Fruit fly (Drosophila melanogaster) whole organism, embryonic: ENCODE results near the gene COX7AL2.

Experiments
- Asciz ChIP-seq: fragments of 200-800 bp; sonication (Bioruptor generic); optimal IDR thresholded peaks from 2 replicates; lab custom pipeline; 2017; ENCODE audit warnings: missing biosample characterization, mild to moderate bottlenecking, missing genetic modification characterization, missing genetic modification reagents
- CG12155 ChIP-seq: fragments of 200-800 bp; sonication (Bioruptor generic); optimal IDR thresholded peaks from 3 replicates; lab custom pipeline; 2016; ENCODE audit warnings: missing biosample characterization, missing genetic modification characterization
- CG12391 ChIP-seq: fragments of 200-800 bp; sonication (Bioruptor generic); optimal IDR thresholded peaks from 3 replicates; lab custom pipeline; 2018; ENCODE audit warnings: missing biosample characterization, mild to moderate bottlenecking, missing genetic modification characterization, moderate library complexity
- CG12769 ChIP-seq: fragments of 200-800 bp; sonication (Bioruptor generic); optimal IDR thresholded peaks from 2 replicates; lab custom pipeline; 2019; ENCODE audit warnings: missing biosample characterization, mild to moderate bottlenecking, missing genetic modification characterization, moderate library complexity
- CG13296 ChIP-seq: fragments of 200-800 bp; sonication (Bioruptor generic); optimal IDR thresholded peaks from 3 replicates; lab custom pipeline; 2018; ENCODE audit warnings: missing biosample characterization, mild to moderate bottlenecking, missing genetic modification characterization
- CG13624 ChIP-seq: fragments of 200-800 bp; sonication (Bioruptor generic); optimal IDR thresholded peaks from 2 replicates; lab custom pipeline; 2016; ENCODE audit warnings: missing biosample characterization, missing genetic modification characterization
- CG13894 ChIP-seq: fragments of 200-800 bp; sonication (Bioruptor generic); optimal IDR thresholded peaks from 3 replicates; lab custom pipeline; 2018; ENCODE audit warnings: missing biosample characterization, mild to moderate bottlenecking, missing genetic modification characterization, moderate library complexity
- CG15479 ChIP-seq: fragments of 200-800 bp; sonication (Bioruptor generic); optimal IDR thresholded peaks from 3 replicates; lab custom pipeline; 2019; ENCODE audit warnings: missing biosample characterization, mild to moderate bottlenecking, missing genetic modification characterization, moderate library complexity
- CG15601 ChIP-seq: fragments of 200-800 bp; sonication (Bioruptor generic); optimal IDR thresholded peaks from 3 replicates; lab custom pipeline; 2019; ENCODE audit warnings: missing biosample characterization, mild to moderate bottlenecking, missing genetic modification characterization, moderate library complexity
- CG17328 ChIP-seq: fragments of 200-800 bp; sonication (Bioruptor generic); IDR thresholded peaks from 2 replicates; pipeline ENCODE4 v1.3.6; 2022; ENCODE audit warnings: missing biosample characterization, missing genetic modification characterization
- CG17359 ChIP-seq: fragments of 200-800 bp; sonication (Bioruptor generic); optimal IDR thresholded peaks from 3 replicates; lab custom pipeline; 2018; ENCODE audit warnings: missing biosample characterization, mild to moderate bottlenecking, missing genetic modification characterization, moderate library complexity
- CG2116 ChIP-seq: fragments of 200-800 bp; sonication (Bioruptor generic); optimal IDR thresholded peaks from 3 replicates; lab custom pipeline; 2018; ENCODE audit warnings: missing biosample characterization, mild to moderate bottlenecking, missing genetic modification characterization
- CG2875 ChIP-seq: fragments of 200-800 bp; sonication (Bioruptor generic); optimal IDR thresholded peaks from 2 replicates; lab custom pipeline; 2017; ENCODE audit warnings: missing biosample characterization, mild to moderate bottlenecking, missing genetic modification characterization, missing genetic modification reagents
- CG3163 ChIP-seq: fragments of 200-800 bp; sonication (Bioruptor generic); optimal IDR thresholded peaks from 3 replicates; lab custom pipeline; 2016; ENCODE audit warnings: missing biosample characterization, missing genetic modification characterization
- CG3838 ChIP-seq: fragments of 200-800 bp; sonication (Bioruptor generic); optimal IDR thresholded peaks from 3 replicates; lab custom pipeline; 2016; ENCODE audit warnings: missing biosample characterization, missing genetic modification characterization
- CG4424 ChIP-seq: fragments of 200-800 bp; sonication (Bioruptor generic); optimal IDR thresholded peaks from 3 replicates; lab custom pipeline; 2016; ENCODE audit warnings: missing biosample characterization, missing genetic modification characterization
- CG5180 ChIP-seq: fragments of 200-800 bp; sonication (Bioruptor generic); optimal IDR thresholded peaks from 3 replicates; lab custom pipeline; 2017; ENCODE audit warnings: missing biosample characterization, missing genetic modification characterization, mild to moderate bottlenecking, moderate library complexity, missing genetic modification reagents
- CG6689 ChIP-seq: fragments of 200-800 bp; sonication (Bioruptor generic); IDR thresholded peaks from 2 replicates; pipeline ENCODE4 v1.3.6; 2022; ENCODE audit warnings: missing biosample characterization, missing genetic modification characterization
- CG6765 ChIP-seq: fragments of 200-800 bp; sonication (Bioruptor generic); optimal IDR thresholded peaks from 3 replicates; lab custom pipeline; 2017; ENCODE audit warnings: missing biosample characterization, mild to moderate bottlenecking, missing genetic modification characterization
- CG7987 ChIP-seq: fragments of 200-800 bp; sonication (Bioruptor generic); optimal IDR thresholded peaks from 2 replicates; lab custom pipeline; 2018; ENCODE audit warnings: missing biosample characterization, mild to moderate bottlenecking, missing genetic modification characterization, moderate library complexity
- CG8290 ChIP-seq, 3 experiments: fragments of 200-800 bp; sonication (Bioruptor generic); optimal IDR thresholded peaks; 2 replicates each; lab custom pipeline; 2016 to 2019; ENCODE audit warnings: missing biosample characterization in 3 of 3, missing genetic modification characterization in 3 of 3, mild to moderate bottlenecking in 2 of 3, moderate library complexity in 1 of 3
- D19A ChIP-seq: fragments of 200-800 bp; optimal IDR thresholded peaks from 3 replicates; lab custom pipeline; 2019; ENCODE audit warnings: missing biosample characterization, mild to moderate bottlenecking, missing genetic modification characterization, moderate library complexity
- Deaf1 ChIP-seq: fragments of 200-800 bp; optimal IDR thresholded peaks from 3 replicates; lab custom pipeline; 2019; ENCODE audit warnings: missing biosample characterization, mild to moderate bottlenecking, missing genetic modification characterization, moderate library complexity
- Dip2 ChIP-seq: fragments of 200-800 bp; sonication (Bioruptor generic); IDR thresholded peaks from 2 replicates; pipeline ENCODE4 v1.3.6; 2022; ENCODE audit warnings: missing biosample characterization, missing genetic modification characterization
- Elba2 ChIP-seq: fragments of 200-800 bp; sonication (Bioruptor generic); optimal IDR thresholded peaks from 3 replicates; lab custom pipeline; 2016; ENCODE audit warnings: missing biosample characterization, missing genetic modification characterization
- Ets65A ChIP-seq: fragments of 200-800 bp; sonication (Bioruptor generic); peaks from one replicate; lab custom pipeline; 2016; ENCODE audit warnings: missing biosample characterization, missing genetic modification characterization
- HLH4C ChIP-seq: fragments of 200-800 bp; sonication (Bioruptor generic); IDR thresholded peaks from 3 replicates; pipeline ENCODE4 v1.3.6; 2022; ENCODE audit warnings: missing biosample characterization, missing genetic modification characterization; ENCODE audit not compliant: partially characterized antibody
- Hmr ChIP-seq: fragments of 200-800 bp; sonication (Bioruptor generic); optimal IDR thresholded peaks from 3 replicates; lab custom pipeline; 2017; ENCODE audit warnings: mild to moderate bottlenecking, missing biosample characterization, missing genetic modification reagents, missing genetic modification characterization
- Kr ChIP-seq: fragments of 200-800 bp; sonication (Bioruptor generic); optimal IDR thresholded peaks from 2 replicates; lab custom pipeline; 2017; ENCODE audit warnings: missing biosample characterization, mild to moderate bottlenecking, missing genetic modification characterization
- MBD-R2 ChIP-seq: fragments of 200-800 bp; sonication (Bioruptor generic); IDR thresholded peaks from 2 replicates; pipeline ENCODE4 v1.3.6; 2022; ENCODE audit warnings: missing biosample characterization, missing genetic modification characterization
- Nf-YB ChIP-seq: fragments of 200-800 bp; sonication (Bioruptor generic); optimal IDR thresholded peaks from 3 replicates; lab custom pipeline; 2019; ENCODE audit warnings: missing biosample characterization, mild to moderate bottlenecking, missing genetic modification characterization, moderate library complexity
- Nf-YC ChIP-seq: fragments of 200-800 bp; optimal IDR thresholded peaks from 3 replicates; lab custom pipeline; 2019; ENCODE audit warnings: missing biosample characterization, mild to moderate bottlenecking, missing genetic modification characterization, moderate library complexity
- NfI ChIP-seq: fragments of 200-800 bp; sonication (Bioruptor generic); optimal IDR thresholded peaks from 3 replicates; lab custom pipeline; 2018; ENCODE audit warnings: missing biosample characterization, mild to moderate bottlenecking, missing genetic modification characterization, moderate library complexity
- ac ChIP-seq: fragments of 200-800 bp; sonication (Bioruptor generic); optimal IDR thresholded peaks from 3 replicates; lab custom pipeline; 2017; ENCODE audit warnings: missing biosample characterization, mild to moderate bottlenecking, missing genetic modification characterization
- ara ChIP-seq: fragments of 200-800 bp; sonication (Bioruptor generic); IDR thresholded peaks from 2 replicates; pipeline ENCODE4 v1.3.6; 2022; ENCODE audit warnings: missing biosample characterization, missing genetic modification characterization
- ash1 ChIP-seq: fragments of 200-800 bp; sonication (Bioruptor generic); optimal IDR thresholded peaks from 2 replicates; lab custom pipeline; 2018; ENCODE audit warnings: missing biosample characterization, mild to moderate bottlenecking, missing genetic modification characterization
- chm ChIP-seq: fragments of 200-800 bp; sonication (Bioruptor generic); IDR thresholded peaks from 2 replicates; pipeline ENCODE4 v1.3.6; 2022; ENCODE audit warnings: missing biosample characterization, missing genetic modification characterization
- ci ChIP-seq: fragments of 200-800 bp; sonication (Bioruptor generic); IDR thresholded peaks from 3 replicates; pipeline ENCODE4 v1.3.6; 2022; ENCODE audit warnings: missing biosample characterization, missing genetic modification characterization
- crc ChIP-seq: fragments of 200-800 bp; sonication (Bioruptor generic); optimal IDR thresholded peaks from 2 replicates; lab custom pipeline; 2016; ENCODE audit warnings: missing biosample characterization, missing genetic modification characterization
- dimm ChIP-seq: fragments of 200-800 bp; sonication (Bioruptor generic); IDR thresholded peaks from 2 replicates; pipeline ENCODE4 v1.3.6; 2022; ENCODE audit warnings: missing biosample characterization, missing genetic modification characterization
- dpn ChIP-seq, 2 experiments: fragments of 200-800 bp; sonication (Bioruptor generic); optimal IDR thresholded peaks; 3 replicates each; lab custom pipeline; 2016; ENCODE audit warnings: missing biosample characterization in 2 of 2, missing genetic modification characterization in 2 of 2
- ewg ChIP-seq: fragments of 200-800 bp; sonication (Bioruptor generic); optimal IDR thresholded peaks from 3 replicates; lab custom pipeline; 2017; ENCODE audit warnings: mild to moderate bottlenecking, missing biosample characterization, missing genetic modification reagents, missing genetic modification characterization
- gro ChIP-seq: fragments of 200-800 bp; sonication (Bioruptor generic); optimal IDR thresholded peaks from 2 replicates; lab custom pipeline; 2016; ENCODE audit warnings: missing biosample characterization, missing genetic modification characterization
- onecut ChIP-seq: fragments of 200-800 bp; sonication (Bioruptor generic); IDR thresholded peaks from 2 replicates; pipeline ENCODE4 v1.3.6; 2022; ENCODE audit warnings: missing biosample characterization, missing genetic modification characterization
- tap ChIP-seq: fragments of 200-800 bp; optimal IDR thresholded peaks from 3 replicates; lab custom pipeline; 2019; ENCODE audit warnings: missing biosample characterization, mild to moderate bottlenecking, missing genetic modification characterization, moderate library complexity
- toy ChIP-seq: fragments of 200-800 bp; sonication (Bioruptor generic); IDR thresholded peaks from 2 replicates; pipeline ENCODE4 v1.3.6; 2022; ENCODE audit warnings: missing biosample characterization, missing genetic modification characterization
- unc-4 ChIP-seq: fragments of 200-800 bp; sonication (Bioruptor generic); IDR thresholded peaks from 2 replicates; pipeline ENCODE4 v1.3.6; 2022; ENCODE audit warnings: missing biosample characterization, missing genetic modification characterization; ENCODE audit not compliant: partially characterized antibody
- usp ChIP-seq: fragments of >200 bp; optimal IDR thresholded peaks from 2 replicates; lab custom pipeline; 2017; ENCODE audit warnings: missing biosample characterization, missing genetic modification characterization

COX7AL2 gene

dm6 chr2L:2177969-2178809 lies 19.5 kb downstream of the COX7AL2 start, which contains the start of gene aop (continued):
- TF ChIP-seq onecut, result peak; percentile 35; the same call in 1 of the 2 replicates
- TF ChIP-seq Deaf1, result peak; percentile 88
- TF ChIP-seq CG17359, result peak; percentile 35
- peak; percentile 25 for TF ChIP-seq CG15601 (tag; lab: Kevin White, UChicago)
- TF ChIP-seq CG12769 (tag; lab: Kevin White, UChicago), result peak; percentile 38
- peak; percentile 39 for TF ChIP-seq CG3838 (GFP tag; lab: Kevin White, UChicago)
- TF ChIP-seq crc, result no peak
- peak; percentile 30 for TF ChIP-seq Elba2 (GFP tag; lab: Kevin White, UChicago)
- peak; percentile 71 for TF ChIP-seq ash1 (GFP tag; lab: Kevin White, UChicago)
- peak; percentile 19 for TF ChIP-seq tap (tag; lab: Kevin White, UChicago)
- TF ChIP-seq ewg (GFP tag; lab: Kevin White, UChicago), result peak; percentile 93
- peak; percentile 48 for TF ChIP-seq CG13296
- no peak for TF ChIP-seq CG6689 (GFP tag; lab: Robert Waterston, UW)
- TF ChIP-seq NfI (GFP tag; lab: Kevin White, UChicago), result peak; percentile 28
- peak; percentile 75; the same call in 2 of the 3 replicates for TF ChIP-seq ci (GFP tag; lab: Robert Waterston, UW)
- TF ChIP-seq D19A (tag; lab: Kevin White, UChicago), result peak; percentile 26
- TF ChIP-seq usp (GFP tag; lab: Kevin White, UChicago), result no peak
- peak; percentile 57 for TF ChIP-seq CG13894 (tag; lab: Kevin White, UChicago)
- no peak for TF ChIP-seq CG2875 (GFP tag; lab: Kevin White, UChicago)
- TF ChIP-seq CG4424 (GFP tag; lab: Kevin White, UChicago), result no peak
- no peak for TF ChIP-seq dimm (GFP tag; lab: Robert Waterston, UW)
- TF ChIP-seq gro (GFP tag; lab: Kevin White, UChicago), result peak; percentile 71
- peak; percentile 27; the same call in 1 of the 3 replicates for TF ChIP-seq HLH4C (GFP tag; lab: Robert Waterston, UW)
- TF ChIP-seq ac (GFP tag; lab: Kevin White, UChicago), result peak; percentile 50
- TF ChIP-seq CG8290 (GFP tag; optimal IDR thresholded peaks at IDR 0.05; lab: Kevin White, UChicago), result no peak
- TF ChIP-seq CG8290 (tag; optimal IDR thresholded peaks at IDR 0.05; lab: Kevin White, UChicago), result peak in 1 of 2 experiments; percentile 72
- TF ChIP-seq Hmr, result peak; percentile 5
- no peak for TF ChIP-seq toy (GFP tag; lab: Robert Waterston, UW)
- TF ChIP-seq CG13624 (GFP tag; lab: Kevin White, UChicago), result peak; percentile 15
- peak; percentile 91 for TF ChIP-seq Ets65A (GFP tag; lab: Kevin White, UChicago)
- peak; percentile 28 for TF ChIP-seq Asciz
- peak; percentile 30 for TF ChIP-seq CG6765 (GFP tag; lab: Kevin White, UChicago)
- 0 out of 2 replicates have a peak, but pooled peaks have one; percentile 27 for TF ChIP-seq unc-4 (GFP tag; lab: Robert Waterston, UW)
- peak; percentile 42 for TF ChIP-seq CG12155 (GFP tag; lab: Kevin White, UChicago)
- TF ChIP-seq CG3163 (GFP tag; lab: Kevin White, UChicago), result peak; percentile 78
- peak; percentile 60 for TF ChIP-seq chm (GFP tag; lab: Robert Waterston, UW)
- TF ChIP-seq CG5180 (GFP tag; lab: Kevin White, UChicago), result peak; percentile 95
- peak; percentile 37 for TF ChIP-seq Nf-YB (GFP tag; lab: Kevin White, UChicago)
- TF ChIP-seq Kr (GFP tag; lab: Kevin White, UChicago), result no peak
- peak; percentile 22 for TF ChIP-seq CG12391 (tag; lab: Kevin White, UChicago)
- peak; percentile 56 for TF ChIP-seq CG17328 (GFP tag; lab: Robert Waterston, UW)
- TF ChIP-seq MBD-R2 (GFP tag; lab: Robert Waterston, UW), result no peak
- TF ChIP-seq CG2116 (GFP tag; lab: Kevin White, UChicago), result peak; percentile 13
- peak; percentile 34 for TF ChIP-seq CG7987 (GFP tag; lab: Kevin White, UChicago)
- peak; percentile 27 for TF ChIP-seq Nf-YC (tag; lab: Kevin White, UChicago)
- peak in 1 of 2 experiments; percentile 43 for TF ChIP-seq dpn (GFP tag; optimal IDR thresholded peaks at IDR 0.05; lab: Kevin White, UChicago)
- TF ChIP-seq Dip2 (GFP tag; lab: Robert Waterston, UW), result no peak
- peak; percentile 16; the same call in 1 of the 2 replicates for TF ChIP-seq ara (GFP tag; lab: Robert Waterston, UW)
- TF ChIP-seq CG15479 (GFP tag; lab: Kevin White, UChicago), result peak; percentile 97
